Worm (Caenorhabditis elegans) whole organism, L1 larva: ENCODE results near the gene C28C12.11.
A peak's percentile ranks its signal among the peaks of the same experiment; 100 is the strongest.

Source experiments
- C04F5.9 ChIP-seq: sonication (generic microtip); optimal IDR thresholded peaks from 2 replicates; lab custom pipeline; 2016; ENCODE audit warnings: missing genetic modification characterization, missing compliant biosample characterization
- F16B12.6 ChIP-seq: fragments of 150-350 bp; optimal IDR thresholded peaks from 2 replicates; lab custom pipeline; 2014; ENCODE audit warnings: missing biosample characterization, missing genetic modification characterization
- aha-1 ChIP-seq: fragments of 150-350 bp; optimal IDR thresholded peaks from 2 replicates; lab custom pipeline; 2014; ENCODE audit warnings: missing biosample characterization, missing genetic modification characterization
- aly-2 ChIP-seq: fragments of 150-350 bp; optimal IDR thresholded peaks from 2 replicates; lab custom pipeline; 2014; ENCODE audit warnings: missing biosample characterization, missing genetic modification characterization
- ama-1 ChIP-seq: fragments of 150-350 bp; optimal IDR thresholded peaks from 2 replicates; lab custom pipeline; 2014
- blmp-1 ChIP-seq: fragments of 150-350 bp; optimal IDR thresholded peaks from 2 replicates; lab custom pipeline; 2014; ENCODE audit warnings: missing biosample characterization, missing genetic modification characterization
- ceh-8 ChIP-seq: fragments of 200-800 bp; sonication (Bioruptor generic); optimal IDR thresholded peaks from 2 replicates; lab custom pipeline; 2018; ENCODE audit warnings: mild to moderate bottlenecking, missing genetic modification characterization, moderate library complexity, missing compliant biosample characterization
- ceh-82 ChIP-seq, 3 experiments: fragments of 150-350 bp in 1 of 3; sonication (generic microtip) in 2 of 3; optimal IDR thresholded peaks; 2 replicates each; lab custom pipeline; 2014 to 2017; ENCODE audit warnings: missing biosample characterization in 3 of 3, missing genetic modification characterization in 3 of 3
- ceh-88 ChIP-seq: fragments of 200-800 bp; sonication (Bioruptor generic); IDR thresholded peaks from 2 replicates; pipeline ENCODE4 v1.3.6; 2022; ENCODE audit warnings: missing genetic modification characterization, missing compliant biosample characterization
- ceh-90 ChIP-seq: sonication (generic microtip); optimal IDR thresholded peaks from 2 replicates; lab custom pipeline; 2016; ENCODE audit warnings: missing genetic modification characterization, missing compliant biosample characterization
- ces-1 ChIP-seq: fragments of 150-350 bp; optimal IDR thresholded peaks from 2 replicates; lab custom pipeline; 2014; ENCODE audit warnings: missing biosample characterization, missing genetic modification reagents, missing genetic modification characterization
- efl-1 ChIP-seq, 4 experiments: fragments of 150-350 bp; optimal IDR thresholded peaks in 3 of 4; peaks in 1 of 4; 1 replicate in 1 of 4; 2 replicates in 3 of 4; lab custom pipeline; 2014; ENCODE audit warnings: missing biosample characterization in 2 of 4, missing genetic modification characterization in 2 of 4, missing genetic modification reagents in 2 of 4
- elt-2 ChIP-seq: sonication (generic microtip); optimal IDR thresholded peaks from 2 replicates; lab custom pipeline; 2016; ENCODE audit warnings: missing genetic modification characterization, mild to moderate bottlenecking, inconsistent platforms, missing compliant biosample characterization, missing genetic modification reagents
- ets-5 ChIP-seq: fragments of 200-800 bp; sonication (Bioruptor generic); IDR thresholded peaks from 2 replicates; pipeline ENCODE4 v1.3.6; 2022; ENCODE audit warnings: missing genetic modification characterization, missing compliant biosample characterization
- fkh-10 ChIP-seq: sonication (generic microtip); optimal IDR thresholded peaks from 2 replicates; lab custom pipeline; 2017; ENCODE audit warnings: missing biosample characterization, missing genetic modification reagents, missing genetic modification characterization
- fkh-4 ChIP-seq: sonication (generic microtip); optimal IDR thresholded peaks from 2 replicates; lab custom pipeline; 2016; ENCODE audit warnings: missing compliant biosample characterization, missing genetic modification characterization, borderline replicate concordance
- hlh-17 ChIP-seq: fragments of 200-800 bp; sonication (Bioruptor generic); optimal IDR thresholded peaks from 2 replicates; lab custom pipeline; 2018; ENCODE audit warnings: missing genetic modification characterization, mild to moderate bottlenecking, missing compliant biosample characterization, moderate library complexity, borderline replicate concordance
- hlh-4 ChIP-seq: sonication (generic microtip); optimal IDR thresholded peaks from 2 replicates; lab custom pipeline; 2016; ENCODE audit warnings: mild to moderate bottlenecking, missing genetic modification characterization, missing compliant biosample characterization
- irx-1 ChIP-seq: sonication (generic microtip); optimal IDR thresholded peaks from 2 replicates; lab custom pipeline; 2016; ENCODE audit warnings: missing genetic modification characterization, missing compliant biosample characterization
- isw-1 ChIP-seq: fragments of 200-800 bp; sonication (Bioruptor generic); IDR thresholded peaks from 2 replicates; pipeline ENCODE4 v1.3.6; 2022; ENCODE audit warnings: missing genetic modification characterization, missing compliant biosample characterization
- jun-1 ChIP-seq: fragments of 150-350 bp; optimal IDR thresholded peaks from 2 replicates; lab custom pipeline; 2014; ENCODE audit warnings: missing biosample characterization, missing genetic modification reagents, missing genetic modification characterization
- lin-13 ChIP-seq: fragments of 150-350 bp; optimal IDR thresholded peaks from 2 replicates; lab custom pipeline; 2014; ENCODE audit warnings: missing biosample characterization, missing genetic modification reagents, missing genetic modification characterization
- lin-14 ChIP-seq: fragments of 200-800 bp; sonication (Bioruptor generic); optimal IDR thresholded peaks from 2 replicates; lab custom pipeline; 2018; ENCODE audit warnings: mild to moderate bottlenecking, missing genetic modification characterization, moderate library complexity, missing compliant biosample characterization
- lin-35 ChIP-seq, 2 experiments: fragments of 150-350 bp; optimal IDR thresholded peaks; 2 replicates each; lab custom pipeline; 2014; ENCODE audit warnings: missing biosample characterization in 2 of 2, missing genetic modification characterization in 2 of 2, missing genetic modification reagents in 2 of 2
- lin-39 ChIP-seq: fragments of 150-350 bp; optimal IDR thresholded peaks from 2 replicates; lab custom pipeline; 2014; ENCODE audit warnings: missing biosample characterization, missing genetic modification reagents, missing genetic modification characterization
- mab-9 ChIP-seq: fragments of 200-800 bp; sonication (Bioruptor generic); IDR thresholded peaks from 2 replicates; pipeline ENCODE4 v1.3.6; 2022; ENCODE audit warnings: missing genetic modification reagents, missing genetic modification characterization, missing compliant biosample characterization
- mdl-1 ChIP-seq, 2 experiments: fragments of 150-350 bp; optimal IDR thresholded peaks; 2 replicates each; lab custom pipeline; 2014 to 2017; ENCODE audit warnings: missing biosample characterization in 2 of 2, missing genetic modification characterization in 2 of 2, inconsistent platforms in 1 of 2
- mef-2 ChIP-seq: fragments of 150-350 bp; optimal IDR thresholded peaks from 2 replicates; lab custom pipeline; 2014; ENCODE audit warnings: missing biosample characterization, missing genetic modification characterization
- mep-1 ChIP-seq: fragments of 150-350 bp; optimal IDR thresholded peaks from 2 replicates; lab custom pipeline; 2014; ENCODE audit warnings: missing biosample characterization, missing genetic modification characterization
- nhr-12 ChIP-seq: sonication (generic microtip); optimal IDR thresholded peaks from 2 replicates; lab custom pipeline; 2017; ENCODE audit warnings: missing biosample characterization, missing genetic modification characterization
- nhr-20 ChIP-seq: sonication (generic microtip); optimal IDR thresholded peaks from 2 replicates; lab custom pipeline; 2016; ENCODE audit warnings: mild to moderate bottlenecking, missing genetic modification characterization, missing compliant biosample characterization
- nhr-71 ChIP-seq: sonication (generic microtip); optimal IDR thresholded peaks from 2 replicates; lab custom pipeline; 2016; ENCODE audit warnings: mild to moderate bottlenecking, missing genetic modification characterization, moderate library complexity, missing compliant biosample characterization
- nhr-85 ChIP-seq: sonication (generic microtip); peaks from one replicate; lab custom pipeline; 2016; ENCODE audit warnings: missing genetic modification characterization, inconsistent platforms, missing compliant biosample characterization
- pag-3 ChIP-seq: sonication (generic microtip); optimal IDR thresholded peaks from 2 replicates; lab custom pipeline; 2017; ENCODE audit warnings: missing genetic modification characterization, mild to moderate bottlenecking, missing compliant biosample characterization, antibody characterized with exemption, borderline replicate concordance; ENCODE audit not compliant: insufficient read depth
- pax-3 ChIP-seq: fragments of 200-800 bp; sonication (Bioruptor generic); optimal IDR thresholded peaks from 2 replicates; lab custom pipeline; 2018; ENCODE audit warnings: mild to moderate bottlenecking, missing genetic modification characterization, moderate library complexity, missing compliant biosample characterization
- pqm-1 ChIP-seq: sonication (generic microtip); optimal IDR thresholded peaks from 3 replicates; lab custom pipeline; 2017; ENCODE audit warnings: missing biosample characterization, missing genetic modification characterization
- skn-1 ChIP-seq: fragments of 150-350 bp; optimal IDR thresholded peaks from 2 replicates; lab custom pipeline; 2014; ENCODE audit warnings: missing biosample characterization, missing genetic modification characterization
- snpc-4 ChIP-seq: fragments of 150-350 bp; optimal IDR thresholded peaks from 2 replicates; lab custom pipeline; 2014; ENCODE audit warnings: missing biosample characterization, missing genetic modification characterization
- snu-23 ChIP-seq: sonication (generic microtip); optimal IDR thresholded peaks from 2 replicates; lab custom pipeline; 2016; ENCODE audit warnings: missing genetic modification characterization, missing compliant biosample characterization
- sptf-1 ChIP-seq: fragments of 150-350 bp; optimal IDR thresholded peaks from 2 replicates; lab custom pipeline; 2014; ENCODE audit warnings: missing biosample characterization, missing genetic modification characterization
- tbx-2 ChIP-seq: sonication (generic microtip); optimal IDR thresholded peaks from 2 replicates; lab custom pipeline; 2016; ENCODE audit warnings: missing genetic modification characterization, missing compliant biosample characterization
- tlp-1 ChIP-seq: fragments of 150-350 bp; optimal IDR thresholded peaks from 2 replicates; lab custom pipeline; 2014; ENCODE audit warnings: missing biosample characterization, missing genetic modification characterization
- unc-30 ChIP-seq: sonication (generic microtip); optimal IDR thresholded peaks from 2 replicates; lab custom pipeline; 2017; ENCODE audit warnings: missing biosample characterization, missing genetic modification characterization
- unc-62 ChIP-seq: fragments of 150-350 bp; optimal IDR thresholded peaks from 2 replicates; lab custom pipeline; 2014; ENCODE audit warnings: missing biosample characterization, missing genetic modification reagents, missing genetic modification characterization
- unc-98 ChIP-seq: fragments of 200-800 bp; sonication (Bioruptor generic); IDR thresholded peaks from 2 replicates; pipeline ENCODE4 v1.3.6; 2022; ENCODE audit warnings: missing genetic modification characterization, missing compliant biosample characterization
- vab-15 ChIP-seq: sonication (generic microtip); optimal IDR thresholded peaks from 2 replicates; lab custom pipeline; 2017; ENCODE audit warnings: missing genotype, mild to moderate bottlenecking, missing genetic modification characterization, missing compliant biosample characterization
- zag-1 ChIP-seq: fragments of 150-350 bp; optimal IDR thresholded peaks from 2 replicates; lab custom pipeline; 2014; ENCODE audit warnings: missing biosample characterization, missing genetic modification characterization

The C28C12.11 gene

DNA sequence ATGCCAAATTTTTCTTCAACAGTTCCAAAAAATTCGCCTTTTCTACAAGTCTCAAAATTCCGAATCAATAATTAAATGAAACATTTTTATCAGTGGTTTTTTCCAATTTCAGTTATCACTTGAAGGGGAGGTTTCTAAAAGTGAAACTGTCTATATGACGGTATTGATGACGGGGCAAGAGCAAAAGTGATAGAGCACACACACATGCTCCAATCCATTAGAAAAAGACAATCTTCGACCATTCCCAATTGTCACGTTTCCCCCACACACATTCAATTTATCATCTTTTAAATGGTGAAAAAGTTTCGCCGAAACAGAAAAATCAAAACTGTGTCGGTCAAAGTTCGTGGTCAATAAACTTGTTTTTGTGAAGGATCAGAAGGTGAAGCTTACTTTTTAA is 20.7 kb upstream of the C28C12.11 start:
- no peak for TF ChIP-seq ama-1 (lab: Kevin White, UChicago)
- TF ChIP-seq tlp-1 (tag; lab: Kevin White, UChicago): no peak
- TF ChIP-seq hlh-17 (GFP tag; lab: Kevin White, UChicago): no peak
- peak in 1 of 2 experiments; percentile 2 for TF ChIP-seq lin-35 (GFP tag; optimal IDR thresholded peaks at IDR 0.05; lab: Kevin White, UChicago)
- TF ChIP-seq mab-9 (GFP tag; lab: Robert Waterston, UW): no peak
- TF ChIP-seq blmp-1: no peak
- no peak for TF ChIP-seq tbx-2
- no peak for TF ChIP-seq snpc-4 (tag; lab: Kevin White, UChicago)
- TF ChIP-seq vab-15 (tag; lab: Kevin White, UChicago): no peak
- peak; percentile 52 for TF ChIP-seq pqm-1 (tag; lab: Kevin White, UChicago)
- TF ChIP-seq elt-2: peak; percentile 96
- TF ChIP-seq ces-1 (GFP tag; lab: Kevin White, UChicago): no peak
- peak; percentile 6 for TF ChIP-seq nhr-71 (tag; lab: Kevin White, UChicago)
- no peak for TF ChIP-seq lin-13 (GFP tag; lab: Kevin White, UChicago)
- no peak for TF ChIP-seq hlh-4 (tag; lab: Kevin White, UChicago)
- no peak for TF ChIP-seq nhr-85 (tag; lab: Kevin White, UChicago)
- TF ChIP-seq ceh-88 (GFP tag; lab: Robert Waterston, UW): no peak
- no peak for TF ChIP-seq efl-1 (optimal IDR thresholded peaks at IDR 0.05; lab: Kevin White, UChicago)
- no peak for TF ChIP-seq efl-1 (GFP tag; optimal IDR thresholded peaks at IDR 0.05 in 1 of 2; lab: Kevin White, UChicago)

ce11 chrIV:8454076-8454475 is 19.8 kb upstream of the C28C12.11 start:
- TF ChIP-seq snpc-4 (tag; lab: Kevin White, UChicago) (no peak), tlp-1 (tag; lab: Kevin White, UChicago) (peak; percentile 28), unc-62 (GFP tag; lab: Kevin White, UChicago) (no peak), vab-15 (tag; lab: Kevin White, UChicago) (no peak), fkh-4 (tag; lab: Kevin White, UChicago) (no peak), ceh-82 (tag; optimal IDR thresholded peaks at IDR 0.05; lab: Kevin White, UChicago) (no peak), elt-2 (peak; percentile 46), ets-5 (GFP tag; lab: Robert Waterston, UW) (no peak), isw-1 (no peak)

DNA sequence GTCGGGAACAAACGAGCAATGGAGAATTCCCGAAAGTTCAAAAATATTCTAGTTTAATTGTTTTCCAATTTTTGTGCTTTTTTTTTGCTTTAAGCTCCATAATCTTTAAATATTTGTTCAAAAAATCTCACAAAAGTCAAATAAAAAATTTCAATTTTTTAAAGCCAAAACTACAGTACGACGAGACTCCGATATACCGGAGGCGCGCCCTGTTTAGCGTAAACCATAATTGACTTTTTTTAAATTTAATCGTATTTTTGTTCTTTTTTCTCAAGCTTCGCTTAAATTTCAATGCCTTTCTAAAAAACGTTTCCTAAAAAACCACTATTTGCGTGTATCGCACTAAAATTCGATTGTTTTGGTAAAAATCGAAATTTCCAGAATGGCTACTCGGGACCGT is 17.0 kb upstream of the C28C12.11 start, which contains the start of gene syx-4:
Gene syx-4, plus strand, starts transcription at position 382 of the 400 bp plus-strand sequence.
- TF ChIP-seq lin-14 (GFP tag; lab: Kevin White, UChicago) (no peak), snu-23 (GFP tag; lab: Kevin White, UChicago) (no peak), snpc-4 (tag; lab: Kevin White, UChicago) (no peak), mdl-1 (tag; optimal IDR thresholded peaks at IDR 0.05; lab: Kevin White, UChicago) (no peak), pag-3 (tag; lab: Kevin White, UChicago) (no peak), skn-1 (tag; lab: Kevin White, UChicago) (no peak), zag-1 (tag; lab: Kevin White, UChicago) (no peak), hlh-4 (tag; lab: Kevin White, UChicago) (no peak), pax-3 (no peak), irx-1 (tag; lab: Kevin White, UChicago) (no peak), F16B12.6 (tag; lab: Kevin White, UChicago) (no peak), aly-2 (tag; lab: Kevin White, UChicago) (no peak), nhr-20 (tag; lab: Kevin White, UChicago) (no peak), fkh-10 (GFP tag; lab: Kevin White, UChicago) (no peak)

DNA sequence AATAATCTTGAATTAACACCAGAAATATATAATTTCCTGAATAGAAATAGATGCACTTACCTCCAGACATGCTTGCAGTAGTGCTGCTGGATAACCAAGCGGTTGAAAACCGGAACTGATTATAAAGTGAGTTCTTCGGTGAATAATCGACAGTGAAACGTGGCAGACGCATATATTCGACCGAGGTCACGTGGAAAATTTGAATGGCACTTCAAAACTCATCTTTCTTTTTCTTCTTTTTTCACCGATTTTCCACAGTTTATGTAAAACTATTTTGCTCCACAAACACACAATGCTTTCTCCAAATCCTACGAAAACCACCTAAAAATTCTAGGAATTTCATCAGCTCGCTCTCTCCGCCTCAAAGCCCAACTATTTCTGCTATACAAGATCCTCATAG is 13.6 kb upstream of the C28C12.11 start, which contains the start of gene ant-1.4:
Gene ant-1.4, minus strand, starts transcription at position 101 of the 400 bp plus-strand sequence.
- TF ChIP-seq unc-98 (GFP tag; lab: Robert Waterston, UW): no peak
- no peak for TF ChIP-seq unc-62 (GFP tag; lab: Kevin White, UChicago)
- TF ChIP-seq C04F5.9 (tag; lab: Kevin White, UChicago): no peak
- TF ChIP-seq nhr-12: no peak
- TF ChIP-seq mep-1: no peak
- TF ChIP-seq elt-2: no peak
- TF ChIP-seq jun-1 (tag; lab: Kevin White, UChicago): no peak
- TF ChIP-seq ces-1 (GFP tag; lab: Kevin White, UChicago): no peak
- TF ChIP-seq ceh-90: no peak
- TF ChIP-seq unc-30 (tag; lab: Kevin White, UChicago): no peak
- no peak for TF ChIP-seq lin-13 (GFP tag; lab: Kevin White, UChicago)
- no peak for TF ChIP-seq ceh-8 (GFP tag; lab: Kevin White, UChicago)
- no peak for TF ChIP-seq aha-1 (tag; lab: Kevin White, UChicago)
- TF ChIP-seq mef-2 (tag; lab: Kevin White, UChicago): no peak
- no peak for TF ChIP-seq sptf-1 (tag; lab: Kevin White, UChicago)
- TF ChIP-seq lin-39 (tag; lab: Kevin White, UChicago): no peak
- TF ChIP-seq fkh-4 (tag; lab: Kevin White, UChicago): no peak
